Worm (Caenorhabditis elegans) whole organism, mixed stage, embryonic: ENCODE results near the gene nhr-125.

ENCODE experiments used
- M03D4.4 ChIP-seq: sonication (generic microtip); optimal IDR thresholded peaks from 2 replicates; lab custom pipeline; 2017; ENCODE audit warnings: mild to moderate bottlenecking, missing genetic modification characterization, missing compliant biosample characterization
- bed-3 ChIP-seq: fragments of 200-800 bp; sonication (Bioruptor generic); optimal IDR thresholded peaks from 3 replicates; lab custom pipeline; 2018; ENCODE audit warnings: mild to moderate bottlenecking, missing genetic modification characterization, moderate library complexity, missing compliant biosample characterization
- blmp-1 ChIP-seq: fragments of 150-350 bp; optimal IDR thresholded peaks from 2 replicates; lab custom pipeline; 2014; ENCODE audit warnings: missing biosample characterization, missing genetic modification characterization
- ceh-39 ChIP-seq: fragments of 150-350 bp; optimal IDR thresholded peaks from 2 replicates; lab custom pipeline; 2014; ENCODE audit warnings: missing biosample characterization, missing genetic modification characterization
- ceh-43 ChIP-seq: fragments of 200-800 bp; sonication (Bioruptor generic); optimal IDR thresholded peaks from 2 replicates; lab custom pipeline; 2018; ENCODE audit warnings: mild to moderate bottlenecking, missing genetic modification characterization, moderate library complexity, missing compliant biosample characterization
- ceh-83 ChIP-seq: fragments of 200-800 bp; sonication (Bioruptor generic); optimal IDR thresholded peaks from 2 replicates; lab custom pipeline; 2018; ENCODE audit warnings: mild to moderate bottlenecking, missing genetic modification characterization, missing compliant biosample characterization
- ces-1 ChIP-seq: fragments of 150-350 bp; optimal IDR thresholded peaks from 2 replicates; lab custom pipeline; 2014; ENCODE audit warnings: missing biosample characterization, missing genetic modification reagents, missing genetic modification characterization
- cnd-1 ChIP-seq: fragments of 200-800 bp; sonication (Bioruptor generic); optimal IDR thresholded peaks from 2 replicates; lab custom pipeline; 2018; ENCODE audit warnings: mild to moderate bottlenecking, missing genetic modification characterization, missing compliant biosample characterization
- elt-1 ChIP-seq: sonication (generic microtip); optimal IDR thresholded peaks from 2 replicates; lab custom pipeline; 2017; ENCODE audit warnings: missing genetic modification characterization, mild to moderate bottlenecking, missing compliant biosample characterization, antibody characterized with exemption, moderate library complexity, borderline replicate concordance; ENCODE audit not compliant: insufficient read depth
- elt-3 ChIP-seq: fragments of 150-350 bp; optimal IDR thresholded peaks from 2 replicates; lab custom pipeline; 2014; ENCODE audit warnings: missing biosample characterization, missing genetic modification characterization
- flh-1 ChIP-seq: fragments of 200-800 bp; sonication (Bioruptor generic); optimal IDR thresholded peaks from 2 replicates; lab custom pipeline; 2018; ENCODE audit warnings: mild to moderate bottlenecking, missing genetic modification characterization, moderate library complexity, missing compliant biosample characterization
- ham-2 ChIP-seq: fragments of 200-800 bp; sonication (Bioruptor generic); optimal IDR thresholded peaks from 2 replicates; lab custom pipeline; 2018; ENCODE audit warnings: mild to moderate bottlenecking, missing genetic modification characterization, missing compliant biosample characterization
- hlh-1 ChIP-seq: fragments of 150-350 bp; optimal IDR thresholded peaks from 2 replicates; lab custom pipeline; 2014; ENCODE audit warnings: missing biosample characterization, missing genetic modification reagents, missing genetic modification characterization
- lin-32 ChIP-seq: fragments of 200-800 bp; sonication (Bioruptor generic); optimal IDR thresholded peaks from 2 replicates; lab custom pipeline; 2018; ENCODE audit warnings: mild to moderate bottlenecking, missing genetic modification characterization, missing compliant biosample characterization
- mab-5 ChIP-seq: fragments of 150-350 bp; optimal IDR thresholded peaks from 2 replicates; lab custom pipeline; 2014; ENCODE audit warnings: missing biosample characterization, missing genetic modification characterization
- mep-1 ChIP-seq: fragments of 150-350 bp; optimal IDR thresholded peaks from 2 replicates; lab custom pipeline; 2017; ENCODE audit warnings: missing biosample characterization, missing genetic modification reagents, missing genetic modification characterization, inconsistent platforms
- mls-2 ChIP-seq: sonication (generic microtip); optimal IDR thresholded peaks from 2 replicates; lab custom pipeline; 2016; ENCODE audit warnings: mild to moderate bottlenecking, missing genetic modification characterization, moderate library complexity, missing compliant biosample characterization
- nhr-12 ChIP-seq: fragments of 150-350 bp; optimal IDR thresholded peaks from 2 replicates; lab custom pipeline; 2014; ENCODE audit warnings: missing biosample characterization, missing genetic modification characterization
- nhr-2 ChIP-seq: fragments of 150-350 bp; optimal IDR thresholded peaks from 2 replicates; lab custom pipeline; 2014; ENCODE audit warnings: missing biosample characterization, missing genetic modification characterization
- nhr-237 ChIP-seq: fragments of 150-350 bp; optimal IDR thresholded peaks from 2 replicates; lab custom pipeline; 2014; ENCODE audit warnings: missing biosample characterization, missing genetic modification characterization
- nhr-28 ChIP-seq: fragments of 150-350 bp; optimal IDR thresholded peaks from 2 replicates; lab custom pipeline; 2014; ENCODE audit warnings: missing biosample characterization, missing genetic modification characterization
- nhr-76 ChIP-seq: sonication (generic microtip); optimal IDR thresholded peaks from 2 replicates; lab custom pipeline; 2017; ENCODE audit warnings: missing biosample characterization, missing genetic modification characterization
- sem-2 ChIP-seq: fragments of 200-800 bp; sonication (Bioruptor generic); optimal IDR thresholded peaks from 2 replicates; lab custom pipeline; 2018; ENCODE audit warnings: mild to moderate bottlenecking, missing genetic modification characterization, missing compliant biosample characterization
- snpc-4 ChIP-seq: fragments of 150-350 bp; optimal IDR thresholded peaks from 2 replicates; lab custom pipeline; 2014; ENCODE audit warnings: missing biosample characterization, missing genetic modification characterization
- sptf-1 ChIP-seq: sonication (generic microtip); optimal IDR thresholded peaks from 2 replicates; lab custom pipeline; 2017; ENCODE audit warnings: mild to moderate bottlenecking, missing genetic modification characterization, moderate library complexity, missing compliant biosample characterization
- tbx-8 ChIP-seq: fragments of 200-800 bp; sonication (Bioruptor generic); optimal IDR thresholded peaks from 2 replicates; lab custom pipeline; 2018; ENCODE audit warnings: mild to moderate bottlenecking, missing genetic modification characterization, moderate library complexity, missing compliant biosample characterization
- unc-39 ChIP-seq: fragments of 150-350 bp; optimal IDR thresholded peaks from 2 replicates; lab custom pipeline; 2014; ENCODE audit warnings: missing biosample characterization, missing genetic modification characterization
- unc-62 ChIP-seq: fragments of 150-350 bp; optimal IDR thresholded peaks from 2 replicates; lab custom pipeline; 2014; ENCODE audit warnings: missing biosample characterization, missing genetic modification reagents, missing genetic modification characterization
- zip-8 ChIP-seq: fragments of 150-350 bp; optimal IDR thresholded peaks from 2 replicates; lab custom pipeline; 2014; ENCODE audit warnings: missing biosample characterization, missing genetic modification characterization
- ztf-11 ChIP-seq: fragments of 150-350 bp; optimal IDR thresholded peaks from 2 replicates; lab custom pipeline; 2014; ENCODE audit warnings: missing biosample characterization, missing genetic modification characterization

The nhr-125 gene

DNA sequence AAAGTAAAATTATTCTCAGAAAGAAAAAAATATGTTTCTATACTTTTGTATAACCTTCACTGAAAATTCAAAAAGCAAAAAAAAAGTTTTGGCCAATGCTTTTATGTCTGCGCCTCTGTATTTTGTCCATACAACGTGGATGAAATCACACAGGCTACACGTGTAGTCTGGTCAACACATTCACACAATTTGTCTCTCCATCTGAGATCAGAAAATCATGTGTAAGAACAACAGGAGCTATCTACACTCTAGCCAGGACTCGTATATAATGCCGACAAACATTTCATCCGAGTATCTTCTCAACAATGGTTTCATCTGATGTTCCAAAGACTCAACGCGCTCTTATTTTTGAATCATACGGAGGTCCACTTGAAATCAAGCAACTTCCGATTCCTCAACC lies 1.5 kb upstream of the nhr-125 start, which contains the start of gene D2063.1:
TSS of gene D2063.1 (plus strand) at position 281 of the 400 bp plus-strand sequence.
- TF ChIP-seq hlh-1 (tag; lab: Kevin White, UChicago): peak; percentile 61
- no peak for TF ChIP-seq mep-1

DNA sequence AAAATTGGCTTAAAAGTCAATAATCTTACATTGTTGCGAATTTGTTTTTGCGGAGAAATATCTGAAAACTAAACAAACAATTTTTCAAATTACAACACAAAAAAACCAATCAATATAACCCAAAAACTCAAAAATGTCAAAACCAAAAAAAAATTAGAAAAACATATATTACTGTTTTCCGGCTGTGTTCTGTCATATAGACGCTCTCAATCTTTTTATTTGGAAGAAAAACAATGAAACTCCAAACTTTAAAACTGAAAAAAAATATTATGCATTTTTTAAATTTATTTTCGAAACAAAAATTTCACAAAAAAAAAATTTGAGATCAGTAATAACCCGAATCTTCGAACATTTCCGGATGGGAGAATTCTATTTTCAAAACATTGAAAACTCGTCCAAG lies 2.6 kb downstream of the nhr-125 start, which contains the start of gene R02D1.2:
TSS of gene R02D1.2 (minus strand) at position 101 of the 400 bp plus-strand sequence.
- TF ChIP-seq ztf-11: no peak
- TF ChIP-seq blmp-1 (tag; lab: Kevin White, UChicago): no peak
- no peak for TF ChIP-seq bed-3 (GFP tag; lab: Kevin White, UChicago)
- no peak for TF ChIP-seq nhr-28 (tag; lab: Kevin White, UChicago)
- TF ChIP-seq nhr-237: no peak

- TF ChIP-seq mls-2 (no peak), tbx-8 (GFP tag; lab: Kevin White, UChicago) (no peak), ceh-83 (GFP tag; lab: Kevin White, UChicago) (no peak), sem-2 (no peak), flh-1 (GFP tag; lab: Kevin White, UChicago) (no peak), nhr-12 (tag; lab: Kevin White, UChicago) (no peak)
These were observed 5.4 kb downstream of the nhr-125 start, which contains the start of gene ZC132.9 for ce11 chrV:4319867-4320266. Gene ZC132.9 (minus strand): TSS chrV:4319967.

ce11 chrV:4315057-4315456 lies 10.3 kb downstream of the nhr-125 start, which contains the start of gene srh-192:
Gene srh-192 (minus strand): TSS chrV:4315157.
- TF ChIP-seq elt-1 (tag; lab: Kevin White, UChicago): no peak
- no peak for TF ChIP-seq elt-3 (tag; lab: Kevin White, UChicago)
- no peak for TF ChIP-seq mls-2

- TF ChIP-seq mls-2 (no peak), ztf-11 (no peak), lin-32 (GFP tag; lab: Kevin White, UChicago) (no peak), ces-1 (no peak), ham-2 (GFP tag; lab: Kevin White, UChicago) (no peak), ceh-39 (tag; lab: Kevin White, UChicago) (no peak), unc-39 (tag; lab: Kevin White, UChicago) (no peak), tbx-8 (GFP tag; lab: Kevin White, UChicago) (no peak), mab-5 (tag; lab: Kevin White, UChicago) (no peak), nhr-28 (tag; lab: Kevin White, UChicago) (no peak), bed-3 (GFP tag; lab: Kevin White, UChicago) (no peak), M03D4.4 (no peak), sem-2 (no peak), nhr-76 (tag; lab: Kevin White, UChicago) (no peak), cnd-1 (tag; lab: Kevin White, UChicago) (no peak), ceh-43 (GFP tag; lab: Kevin White, UChicago) (no peak), nhr-2 (no peak), zip-8 (tag; lab: Kevin White, UChicago) (no peak)
These were observed 21.1 kb downstream of the nhr-125 start for ce11 chrV:4304240-4304639.

- TF ChIP-seq ztf-11 (no peak), nhr-2 (no peak), snpc-4 (no peak), flh-1 (GFP tag; lab: Kevin White, UChicago) (no peak), sptf-1 (tag; lab: Kevin White, UChicago) (no peak), ceh-83 (GFP tag; lab: Kevin White, UChicago) (no peak), nhr-76 (tag; lab: Kevin White, UChicago) (no peak), zip-8 (tag; lab: Kevin White, UChicago) (no peak)
These were observed 21.5 kb downstream of the nhr-125 start for ce11 chrV:4303793-4304192.

DNA sequence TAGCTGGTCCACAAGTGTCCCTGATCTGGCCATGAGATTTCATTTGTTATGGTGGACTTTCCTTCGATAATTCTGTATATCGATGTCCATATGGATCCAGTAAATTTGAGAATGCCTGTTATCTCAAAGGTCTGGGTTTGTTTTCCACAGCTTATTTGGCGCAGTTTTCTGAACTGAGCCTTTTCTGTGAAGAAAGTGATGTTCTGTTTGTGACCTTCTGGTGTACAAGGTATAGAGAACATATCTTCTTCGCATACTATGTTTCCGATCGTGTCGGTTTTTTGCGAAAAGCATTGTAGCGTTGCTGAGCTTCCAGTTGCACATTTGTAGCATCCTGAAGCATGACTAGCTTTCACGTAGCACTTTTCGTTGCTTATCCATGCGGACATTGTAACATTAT lies 22.5 kb downstream of the nhr-125 start:
- TF ChIP-seq sptf-1 (tag; lab: Kevin White, UChicago): no peak
- no peak for TF ChIP-seq lin-32 (GFP tag; lab: Kevin White, UChicago)
- TF ChIP-seq sem-2: no peak
- no peak for TF ChIP-seq ces-1
- TF ChIP-seq nhr-237: no peak
- TF ChIP-seq unc-62 (GFP tag; lab: Kevin White, UChicago): no peak
- no peak for TF ChIP-seq mab-5 (tag; lab: Kevin White, UChicago)
- TF ChIP-seq flh-1 (GFP tag; lab: Kevin White, UChicago): no peak
